Worm (Caenorhabditis elegans): ENCODE measurements around the gene F47B10.3.

Gene F47B10.3

ce11 chrX:10901766-10902165, 9.8 kb downstream of the F47B10.3 start (continued):
- TF ChIP-seq lin-1 (GFP tag; IDR thresholded peaks at IDR 0.05) (peak; percentile 74), mdl-1 (tag; optimal IDR thresholded peaks at IDR 0.05) (peak in 1 of 2 experiments; percentile 73), tra-1 (GFP tag; IDR thresholded peaks at IDR 0.05) (0 out of 2 replicates have a peak, but pooled peaks have one; percentile 23), nhr-11 (tag; optimal IDR thresholded peaks at IDR 0.05) (no peak)

- TF ChIP-seq zip-2 (tag; optimal IDR thresholded peaks at IDR 0.05) (no peak), T26A8.4 (GFP tag; IDR thresholded peaks at IDR 0.05) (no peak), arid-1 (GFP tag; conservative IDR thresholded peaks at IDR 0.05) (no peak), lin-39 (tag; optimal IDR thresholded peaks at IDR 0.05) (no peak), ctbp-1 (GFP tag; IDR thresholded peaks at IDR 0.05) (no peak), nhr-237 (tag; optimal IDR thresholded peaks at IDR 0.05) (no peak), aha-1 (tag) (no peak), Y48G9A.11 (GFP tag; IDR thresholded peaks at IDR 0.05) (no peak), nhr-41 (GFP tag; IDR thresholded peaks at IDR 0.05) (no peak), ceh-82 (tag; optimal IDR thresholded peaks at IDR 0.05) (no peak), lir-3 (tag; optimal IDR thresholded peaks at IDR 0.05) (no peak), attf-4 (tag; optimal IDR thresholded peaks at IDR 0.05) (no peak)
These were observed 10.8 kb downstream of the F47B10.3 start, which contains the start of gene acbp-3 for ce11 chrX:10902723-10903322. acbp-3 (plus strand) TSS chrX:10903272.

- TF ChIP-seq aha-1 (tag) (no peak), hlh-11 (tag; optimal IDR thresholded peaks at IDR 0.05) (peak; percentile 45), php-3 (GFP tag; IDR thresholded peaks at IDR 0.05) (no peak), zip-2 (tag; optimal IDR thresholded peaks at IDR 0.05) (no peak), lin-39 (tag; optimal IDR thresholded peaks at IDR 0.05) (no peak), Y5F2A.4 (GFP tag; optimal IDR thresholded peaks at IDR 0.05) (no peak), F49E8.2 (tag; optimal IDR thresholded peaks at IDR 0.05; ENCODE audit: borderline replicate concordance) (no peak), gei-8 (GFP tag; optimal IDR thresholded peaks at IDR 0.05) (no peak), lim-7 (GFP tag; IDR thresholded peaks at IDR 0.05) (no peak), mes-2 (tag; optimal IDR thresholded peaks at IDR 0.05; ENCODE audit: poor library complexity, severe bottlenecking) (no peak), hmg-1.1 (GFP tag; IDR thresholded peaks at IDR 0.05) (no peak), jun-1 (tag; optimal IDR thresholded peaks at IDR 0.05) (no peak), dmd-8 (GFP tag; IDR thresholded peaks at IDR 0.05) (no peak), daf-8 (GFP tag; IDR thresholded peaks at IDR 0.05) (no peak), nhr-10 (tag; optimal IDR thresholded peaks at IDR 0.05) (no peak), ceh-20 (GFP tag; IDR thresholded peaks at IDR 0.05) (0 out of 2 replicates have a peak, but pooled peaks have one; percentile 27), madf-9 (GFP tag; conservative IDR thresholded peaks at IDR 0.05) (no peak), daf-19 (GFP tag; conservative IDR thresholded peaks at IDR 0.05) (no peak), dpl-1 (GFP tag; optimal IDR thresholded peaks at IDR 0.05) (no peak), mxl-3 (GFP tag; optimal IDR thresholded peaks at IDR 0.05) (peak; percentile 33), pha-4 (GFP tag; IDR thresholded peaks at IDR 0.05) (no peak), pha-4 (tag; optimal IDR thresholded peaks at IDR 0.05) (no peak), nhr-28 (tag; optimal IDR thresholded peaks at IDR 0.05) (no peak), F26F4.8 (GFP tag; conservative IDR thresholded peaks at IDR 0.05) (no peak), dve-1 (tag; optimal IDR thresholded peaks at IDR 0.05; ENCODE audit: insufficient read depth) (peak; percentile 39), unc-62 (GFP tag; optimal IDR thresholded peaks at IDR 0.05 in 1 of 2) (peak in 1 of 2 experiments; percentile 45), unc-62 (tag; optimal IDR thresholded peaks at IDR 0.05) (no peak), nhr-76 (tag; optimal IDR thresholded peaks at IDR 0.05) (no peak), vab-7 (GFP tag; IDR thresholded peaks at IDR 0.05) (no peak), cey-2 (tag; optimal IDR thresholded peaks at IDR 0.05; ENCODE audit: borderline replicate concordance, insufficient read depth) (no peak), ama-1 (optimal IDR thresholded peaks at IDR 0.05) (no peak), R02D3.7 (tag; optimal IDR thresholded peaks at IDR 0.05) (no peak), lsy-2 (tag; optimal IDR thresholded peaks at IDR 0.05) (no peak), fkh-10 (GFP tag; optimal IDR thresholded peaks at IDR 0.05) (no peak), F37D6.2 (tag; optimal IDR thresholded peaks at IDR 0.05) (no peak), spr-1 (tag; optimal IDR thresholded peaks at IDR 0.05) (no peak)
These were observed 11.4 kb downstream of the F47B10.3 start for ce11 chrX:10903416-10903815.

Data from whole organism, L4 larva.